Worm (Caenorhabditis elegans) whole organism, L3 larva: ENCODE results near the gene D1086.2.

ENCODE experiments used
- ama-1 ChIP-seq: fragments of 150-350 bp; optimal IDR thresholded peaks from 2 replicates; lab custom pipeline; 2018
- ceh-82 ChIP-seq: fragments of 150-350 bp; optimal IDR thresholded peaks from 2 replicates; lab custom pipeline; 2014; ENCODE audit warnings: missing biosample characterization, missing genetic modification characterization
- egl-27 ChIP-seq: sonication (generic microtip); optimal IDR thresholded peaks from 4 replicates; lab custom pipeline; 2017; ENCODE audit warnings: missing biosample characterization, missing genetic modification reagents, missing genetic modification characterization
- elt-3 ChIP-seq, 3 experiments: fragments of 150-350 bp in 1 of 3; sonication (generic microtip) in 2 of 3; optimal IDR thresholded peaks; 2 replicates in 2 of 3; 4 replicates in 1 of 3; lab custom pipeline; 2014 to 2017; ENCODE audit warnings: missing biosample characterization in 3 of 3, missing genetic modification characterization in 3 of 3
- mdl-1 ChIP-seq: fragments of 150-350 bp; optimal IDR thresholded peaks from 2 replicates; lab custom pipeline; 2014; ENCODE audit warnings: missing biosample characterization, missing genetic modification characterization
- nhr-11 ChIP-seq: fragments of 150-350 bp; optimal IDR thresholded peaks from 2 replicates; lab custom pipeline; 2014; ENCODE audit warnings: missing biosample characterization, missing genetic modification characterization
- nhr-25 ChIP-seq: sonication (generic microtip); optimal IDR thresholded peaks from 2 replicates; lab custom pipeline; 2017; ENCODE audit warnings: missing biosample characterization, missing genetic modification characterization
- nhr-28 ChIP-seq: fragments of 150-350 bp; optimal IDR thresholded peaks from 2 replicates; lab custom pipeline; 2014; ENCODE audit warnings: missing biosample characterization, missing genetic modification characterization
- nhr-76 ChIP-seq: fragments of 150-350 bp; sonication (generic microtip); optimal IDR thresholded peaks from 5 replicates; lab custom pipeline; 2014; ENCODE audit warnings: missing biosample characterization, missing genetic modification characterization
- ztf-11 ChIP-seq: fragments of 150-350 bp; optimal IDR thresholded peaks from 2 replicates; lab custom pipeline; 2014; ENCODE audit warnings: missing biosample characterization, missing genetic modification characterization

DNA sequence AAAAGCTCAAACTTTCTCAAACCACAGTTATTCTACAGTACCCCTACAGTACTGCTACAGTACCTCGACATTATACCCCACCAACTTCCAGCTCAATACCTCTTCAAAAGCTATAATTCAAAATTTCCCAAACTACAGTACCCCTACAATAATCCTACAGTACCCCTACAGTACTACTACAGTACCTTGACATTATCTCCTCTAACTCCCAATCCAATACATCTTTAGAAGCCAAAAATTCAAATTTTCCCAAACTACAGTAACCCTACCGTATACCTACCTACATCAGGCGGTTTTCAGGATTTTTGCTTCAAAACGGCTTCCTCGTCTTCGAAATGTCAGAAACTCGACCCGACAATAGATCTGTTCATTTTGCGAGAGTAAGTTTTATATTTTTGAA is 40.9 kb downstream of the D1086.2 start, which contains the start of gene F58D12.3:
- TF ChIP-seq ceh-82: no peak
- no peak for TF ChIP-seq nhr-28 (tag; lab: Kevin White, UChicago)
- TF ChIP-seq egl-27 (tag; lab: Kevin White, UChicago): no peak
- TF ChIP-seq elt-3 (tag; optimal IDR thresholded peaks at IDR 0.05; lab: Kevin White, UChicago): no peak
- no peak for TF ChIP-seq nhr-11 (tag; lab: Kevin White, UChicago)
- no peak for TF ChIP-seq ama-1
- TF ChIP-seq ztf-11: no peak
- TF ChIP-seq nhr-76: no peak
- TF ChIP-seq nhr-25 (tag; lab: Kevin White, UChicago): no peak
- TF ChIP-seq mdl-1 (tag; lab: Kevin White, UChicago): no peak
